Worm (Caenorhabditis elegans): ENCODE results near the gene F35E8.10.

F35E8.10 gene

DNA sequence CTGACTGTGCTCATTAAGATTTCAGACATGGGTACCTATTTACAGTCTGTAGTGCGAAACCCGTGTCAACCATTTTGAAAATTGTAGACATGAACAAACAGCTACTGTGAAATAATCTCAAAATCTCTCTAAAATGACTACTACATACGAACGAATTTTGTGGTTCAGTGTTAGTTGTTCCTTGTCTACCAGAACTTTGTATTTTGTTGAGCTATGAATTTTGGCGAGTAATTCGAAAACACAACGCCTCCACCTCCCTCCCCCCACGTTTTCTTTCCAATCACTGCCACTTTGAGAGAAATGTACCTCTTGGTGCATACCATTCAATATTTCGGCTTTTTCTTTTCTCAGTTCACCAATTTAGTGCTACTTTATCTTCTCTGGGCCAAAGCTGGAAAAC, 27.5 kb downstream of the F35E8.10 start, which contains the start of gene T06C12.11:
Gene T06C12.11, plus strand, starts transcription at position 301 of the 400 bp plus-strand sequence.
- TF ChIP-seq him-1 (tag; optimal IDR thresholded peaks at IDR 0.05) (no peak), W03F9.2 (tag; optimal IDR thresholded peaks at IDR 0.05) (no peak), dao-5 (tag; optimal IDR thresholded peaks at IDR 0.05) (no peak)

- TF ChIP-seq him-1 (tag; optimal IDR thresholded peaks at IDR 0.05) (no peak), dao-5 (tag; optimal IDR thresholded peaks at IDR 0.05) (no peak), W03F9.2 (tag; optimal IDR thresholded peaks at IDR 0.05) (no peak)
These were observed 28.4 kb downstream of the F35E8.10 start, which contains the start of gene T06C12.12 for ce11 chrV:15891761-15892160. TSS of gene T06C12.12 (plus strand) at chrV:15892061.

- TF ChIP-seq W03F9.2 (tag; optimal IDR thresholded peaks at IDR 0.05), result no peak
- no peak for TF ChIP-seq dao-5 (tag; optimal IDR thresholded peaks at IDR 0.05)
- TF ChIP-seq him-1 (tag; optimal IDR thresholded peaks at IDR 0.05), result no peak
These were observed 28.9 kb downstream of the F35E8.10 start for ce11 chrV:15891279-15891678.

- TF ChIP-seq him-1 (tag; optimal IDR thresholded peaks at IDR 0.05) (no peak), W03F9.2 (tag; optimal IDR thresholded peaks at IDR 0.05) (no peak), dao-5 (tag; optimal IDR thresholded peaks at IDR 0.05) (no peak)
These were observed 30.1 kb downstream of the F35E8.10 start for ce11 chrV:15890115-15890514.

DNA sequence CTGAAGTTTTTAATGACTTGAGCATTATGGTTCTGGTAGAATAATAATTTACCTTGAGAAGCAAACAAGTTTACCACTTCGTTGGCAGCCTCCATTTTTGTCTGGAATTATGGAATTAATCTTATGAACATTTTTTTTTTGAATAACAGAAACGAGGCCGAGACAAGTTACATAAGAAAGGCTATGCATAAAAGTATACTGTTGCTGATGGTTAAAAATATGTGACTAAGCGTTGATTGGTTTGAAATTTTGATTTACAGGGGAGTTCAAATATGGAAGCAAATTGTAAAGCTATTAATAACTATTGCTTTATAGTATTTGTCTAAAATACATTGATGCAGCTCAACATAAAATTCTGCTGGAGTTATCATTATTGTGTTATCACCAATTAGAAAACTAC, 31.4 kb downstream of the F35E8.10 start, which contains the start of gene cgt-1:
Gene cgt-1, minus strand, starts transcription at position 101 of the 400 bp plus-strand sequence.
- TF ChIP-seq W03F9.2 (tag; optimal IDR thresholded peaks at IDR 0.05) (no peak), him-1 (tag; optimal IDR thresholded peaks at IDR 0.05) (no peak), dao-5 (tag; optimal IDR thresholded peaks at IDR 0.05) (no peak)

DNA sequence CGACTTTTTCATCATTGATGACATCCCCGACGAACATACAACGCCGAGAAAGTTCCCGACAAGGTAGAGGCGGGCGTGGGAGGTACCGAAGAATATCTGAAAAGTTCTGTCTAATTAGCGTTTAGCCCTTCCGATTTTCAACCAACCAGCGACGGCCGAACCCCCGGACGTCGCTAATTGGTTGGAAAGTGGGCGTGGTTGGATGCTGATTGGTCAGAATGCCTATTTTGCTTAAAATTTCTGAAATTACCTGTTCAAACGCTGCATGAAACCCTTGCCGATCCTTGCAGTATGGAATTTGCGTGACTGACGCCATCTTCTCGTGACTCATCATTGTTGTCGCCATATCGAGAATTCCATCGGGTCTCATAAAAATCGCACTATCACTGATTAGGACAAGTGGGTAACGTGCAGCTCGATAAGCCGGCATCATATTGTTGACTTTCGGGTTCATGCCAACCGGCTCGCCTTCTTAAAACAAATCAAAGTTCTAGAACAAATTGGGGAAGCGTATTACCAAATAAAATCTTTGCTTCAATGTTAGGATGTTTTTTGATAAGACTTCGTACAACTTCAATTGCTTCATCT, 32.4 kb downstream of the F35E8.10 start:
- TF ChIP-seq W03F9.2 (tag; optimal IDR thresholded peaks at IDR 0.05), result no peak
- TF ChIP-seq dao-5 (tag; optimal IDR thresholded peaks at IDR 0.05), result no peak
- no peak for TF ChIP-seq him-1 (tag; optimal IDR thresholded peaks at IDR 0.05)

DNA sequence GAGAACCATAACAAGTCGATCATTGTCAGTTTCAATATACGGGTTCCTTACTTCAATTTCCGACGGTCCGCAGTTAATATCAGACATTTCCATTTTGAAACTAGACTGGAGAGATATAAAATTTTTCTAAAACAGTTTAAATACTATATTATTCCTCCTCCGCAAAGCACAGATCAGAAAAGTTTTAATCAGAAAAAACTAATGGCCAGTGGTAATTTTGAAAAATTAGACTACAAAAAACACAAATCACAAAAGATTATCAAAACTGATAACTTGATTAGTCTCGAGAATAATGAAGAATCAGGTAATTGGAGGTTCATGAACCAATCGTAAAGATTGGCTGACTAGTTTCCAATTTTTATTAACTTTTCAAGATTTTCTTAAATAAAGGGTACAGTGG, 34.2 kb downstream of the F35E8.10 start, which contains the start of gene T06C12.9:
Gene T06C12.9, minus strand, starts transcription at position 101 of the 400 bp plus-strand sequence.
- no peak for TF ChIP-seq W03F9.2 (tag; optimal IDR thresholded peaks at IDR 0.05)
- TF ChIP-seq him-1 (tag; optimal IDR thresholded peaks at IDR 0.05), result no peak
- TF ChIP-seq dao-5 (tag; optimal IDR thresholded peaks at IDR 0.05), result no peak

ce11 chrV:15884698-15885097, 35.5 kb downstream of the F35E8.10 start, which contains the start of gene oac-42:
TSS of gene oac-42 (minus strand) at chrV:15884798.
- TF ChIP-seq W03F9.2 (tag; optimal IDR thresholded peaks at IDR 0.05) (no peak), dao-5 (tag; optimal IDR thresholded peaks at IDR 0.05) (no peak), him-1 (tag; optimal IDR thresholded peaks at IDR 0.05) (no peak)

- TF ChIP-seq him-1 (tag; optimal IDR thresholded peaks at IDR 0.05) (no peak), W03F9.2 (tag; optimal IDR thresholded peaks at IDR 0.05) (no peak), dao-5 (tag; optimal IDR thresholded peaks at IDR 0.05) (no peak)
These were observed 39.5 kb downstream of the F35E8.10 start for ce11 chrV:15880705-15881104.

- TF ChIP-seq dao-5 (tag; optimal IDR thresholded peaks at IDR 0.05), result no peak
- TF ChIP-seq W03F9.2 (tag; optimal IDR thresholded peaks at IDR 0.05), result no peak
- no peak for TF ChIP-seq him-1 (tag; optimal IDR thresholded peaks at IDR 0.05)
These were observed 40.1 kb downstream of the F35E8.10 start for ce11 chrV:15880033-15880432.

ce11 chrV:15879508-15879907, 40.7 kb downstream of the F35E8.10 start, which contains the start of gene nhr-84:
TSS of gene nhr-84 (minus strand) at chrV:15879608.
- TF ChIP-seq W03F9.2 (tag; optimal IDR thresholded peaks at IDR 0.05) (no peak), dao-5 (tag; optimal IDR thresholded peaks at IDR 0.05) (no peak), him-1 (tag; optimal IDR thresholded peaks at IDR 0.05) (no peak)

ce11 chrV:15876308-15876707, 43.9 kb downstream of the F35E8.10 start, which contains the start of gene nhr-102:
TSS of gene nhr-102 (minus strand) at chrV:15876408.
- TF ChIP-seq him-1 (tag; optimal IDR thresholded peaks at IDR 0.05) (no peak), dao-5 (tag; optimal IDR thresholded peaks at IDR 0.05) (no peak), W03F9.2 (tag; optimal IDR thresholded peaks at IDR 0.05) (no peak)

DNA sequence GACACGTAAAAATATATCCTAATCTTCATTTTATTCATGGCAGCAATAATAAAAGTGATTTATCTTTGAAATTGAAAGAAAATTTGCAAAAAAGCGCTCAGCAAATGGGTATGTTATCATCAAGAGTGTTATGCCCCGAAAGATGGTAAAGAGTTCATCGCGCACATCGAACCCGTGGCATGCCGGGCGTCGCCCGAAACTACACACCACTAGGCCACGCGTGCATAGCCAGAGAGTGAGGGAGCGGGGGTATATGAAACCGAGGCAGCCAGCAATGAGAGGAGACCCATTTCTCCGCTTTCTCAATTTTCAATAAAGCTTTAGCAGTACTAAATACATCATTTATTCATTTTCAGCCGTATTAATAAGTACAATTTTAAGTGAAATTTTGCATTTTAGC, 46.4 kb downstream of the F35E8.10 start:
- TF ChIP-seq W03F9.2 (tag; optimal IDR thresholded peaks at IDR 0.05) (peak; percentile 70), him-1 (tag; optimal IDR thresholded peaks at IDR 0.05) (peak; percentile 57), dao-5 (tag; optimal IDR thresholded peaks at IDR 0.05) (peak; percentile 91)

DNA sequence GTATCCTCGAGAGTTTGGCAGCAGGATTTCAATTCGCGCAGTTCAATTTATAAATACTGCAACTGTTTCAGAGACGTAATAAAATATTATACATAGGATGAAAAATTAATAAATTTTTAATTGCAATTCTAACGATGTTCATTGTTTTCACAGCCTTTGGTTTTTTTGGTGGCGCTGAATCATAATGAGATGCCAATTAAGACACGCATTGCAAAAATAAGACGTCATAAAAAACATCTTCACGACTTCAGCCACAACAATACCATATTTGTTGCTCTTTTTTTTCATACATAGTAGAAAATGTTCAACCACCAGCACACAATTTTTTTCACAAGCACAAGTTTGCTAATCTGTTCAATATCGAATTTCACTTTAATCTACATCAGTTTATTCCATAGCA, 47.9 kb downstream of the F35E8.10 start, which contains the start of gene str-56:
Gene str-56, plus strand, starts transcription at position 301 of the 400 bp plus-strand sequence.
- TF ChIP-seq W03F9.2 (tag; optimal IDR thresholded peaks at IDR 0.05) (no peak), dao-5 (tag; optimal IDR thresholded peaks at IDR 0.05) (no peak), him-1 (tag; optimal IDR thresholded peaks at IDR 0.05) (no peak)
